Fruit fly (Drosophila melanogaster) whole organism, pupa: Measurements from ENCODE around the gene tyf.

ENCODE experiments used
- CG12605 ChIP-seq: fragments of 200-800 bp; sonication (Bioruptor generic); IDR thresholded peaks from 2 replicates; pipeline ENCODE4 v1.3.6; 2022; ENCODE audit warnings: missing biosample characterization, missing genetic modification characterization
- CG32121 ChIP-seq: fragments of 200-800 bp; sonication (Bioruptor generic); IDR thresholded peaks from 2 replicates; pipeline ENCODE4 v1.3.6; 2022; ENCODE audit warnings: missing biosample characterization, missing genetic modification characterization
- CG34367 ChIP-seq: fragments of 200-800 bp; sonication (Bioruptor generic); optimal IDR thresholded peaks from 2 replicates; lab custom pipeline; 2018; ENCODE audit warnings: missing biosample characterization, mild to moderate bottlenecking, missing genetic modification characterization
- CG4496 ChIP-seq: fragments of 200-800 bp; sonication (Bioruptor generic); IDR thresholded peaks from 3 replicates; pipeline ENCODE4 v1.3.6; 2022; ENCODE audit warnings: missing biosample characterization, missing genetic modification characterization
- CG8159 ChIP-seq: fragments of 200-800 bp; sonication (Bioruptor generic); optimal IDR thresholded peaks from 3 replicates; lab custom pipeline; 2018; ENCODE audit warnings: missing biosample characterization, mild to moderate bottlenecking, missing genetic modification characterization, moderate library complexity
- CG9948 ChIP-seq: fragments of 200-800 bp; sonication (Bioruptor generic); optimal IDR thresholded peaks from 2 replicates; lab custom pipeline; 2018; ENCODE audit warnings: missing biosample characterization, mild to moderate bottlenecking, missing genetic modification characterization, moderate library complexity
- EcR ChIP-seq: fragments of 200-800 bp; sonication (Bioruptor generic); optimal IDR thresholded peaks from 3 replicates; lab custom pipeline; 2019; ENCODE audit warnings: missing biosample characterization, missing genetic modification characterization, mild to moderate bottlenecking, moderate library complexity, missing genetic modification reagents
- Ets98B ChIP-seq: fragments of 200-800 bp; sonication (Bioruptor generic); IDR thresholded peaks from 2 replicates; pipeline ENCODE4 v1.3.6; 2022; ENCODE audit warnings: missing biosample characterization, missing genetic modification characterization
- Pif1A ChIP-seq: fragments of 200-800 bp; sonication (Bioruptor generic); optimal IDR thresholded peaks from 3 replicates; lab custom pipeline; 2016; ENCODE audit warnings: missing biosample characterization, missing genetic modification characterization
- Pif1B ChIP-seq: fragments of 200-800 bp; sonication (Bioruptor generic); optimal IDR thresholded peaks from 3 replicates; lab custom pipeline; 2016; ENCODE audit warnings: missing biosample characterization, missing genetic modification characterization
- fd96Ca ChIP-seq: fragments of 200-800 bp; sonication (Bioruptor generic); IDR thresholded peaks from 3 replicates; pipeline ENCODE4 v1.3.6; 2022; ENCODE audit warnings: missing biosample characterization, missing genetic modification characterization
- rn ChIP-seq: fragments of 200-800 bp; sonication (Bioruptor generic); IDR thresholded peaks from 2 replicates; pipeline ENCODE4 v1.3.6; 2022; ENCODE audit warnings: missing biosample characterization, missing genetic modification characterization

dm6 chrX:4106756-4107155, 10.1 kb upstream of the tyf start:
- TF ChIP-seq CG9948 (tag; lab: Kevin White, UChicago) = peak; percentile 71
- peak; percentile 58 for TF ChIP-seq Pif1B (GFP tag; lab: Kevin White, UChicago)
- TF ChIP-seq rn (GFP tag; lab: Robert Waterston, UW) = no peak
- peak; percentile 69; the same call in 2 of the 3 replicates for TF ChIP-seq CG4496 (GFP tag; lab: Robert Waterston, UW)
- TF ChIP-seq EcR = no peak
- peak; percentile 39 for TF ChIP-seq Ets98B
- TF ChIP-seq CG8159 = peak; percentile 79
- TF ChIP-seq CG34367 (tag; lab: Kevin White, UChicago) = peak; percentile 75
- TF ChIP-seq fd96Ca (GFP tag; lab: Robert Waterston, UW) = peak; percentile 73
- peak; percentile 28 for TF ChIP-seq CG12605 (GFP tag; lab: Robert Waterston, UW)
- TF ChIP-seq CG32121 (GFP tag; lab: Robert Waterston, UW) = peak; percentile 57; the same call in 1 of the 2 replicates
- TF ChIP-seq Pif1A (GFP tag; lab: Kevin White, UChicago) = peak; percentile 63
